Fruit fly (Drosophila melanogaster) whole organism, embryonic: ENCODE measurements around the gene fred.
A peak's percentile ranks its signal among the peaks of the same experiment; 100 is the strongest.

ENCODE experiments used
- Bgb ChIP-seq: fragments of 200-800 bp; sonication (Bioruptor generic); IDR thresholded peaks from 2 replicates; pipeline ENCODE4 v1.3.6; 2022; ENCODE audit warnings: missing biosample characterization, missing genetic modification characterization; ENCODE audit not compliant: partially characterized antibody
- CG10147 ChIP-seq: fragments of 200-800 bp; sonication (Bioruptor generic); optimal IDR thresholded peaks from 2 replicates; lab custom pipeline; 2019; ENCODE audit warnings: missing biosample characterization, mild to moderate bottlenecking, missing genetic modification characterization, moderate library complexity
- CG10274 ChIP-seq: fragments of 200-800 bp; sonication (Bioruptor generic); optimal IDR thresholded peaks from 3 replicates; lab custom pipeline; 2017; ENCODE audit warnings: missing biosample characterization, mild to moderate bottlenecking, missing genetic modification characterization
- CG12236 ChIP-seq: fragments of 200-800 bp; sonication (Bioruptor generic); optimal IDR thresholded peaks from 2 replicates; lab custom pipeline; 2016; ENCODE audit warnings: missing biosample characterization, missing genetic modification characterization
- CG14014 ChIP-seq: fragments of 200-800 bp; sonication (Bioruptor generic); IDR thresholded peaks from 2 replicates; pipeline ENCODE4 v1.3.6; 2022; ENCODE audit warnings: missing biosample characterization, missing genetic modification characterization
- CG14710 ChIP-seq: fragments of 200-800 bp; sonication (Bioruptor generic); optimal IDR thresholded peaks from 3 replicates; lab custom pipeline; 2019; ENCODE audit warnings: missing biosample characterization, mild to moderate bottlenecking, missing genetic modification characterization, moderate library complexity
- CG16813 ChIP-seq: fragments of 200-800 bp; sonication (Bioruptor generic); IDR thresholded peaks from 3 replicates; pipeline ENCODE4 v1.3.6; 2022; ENCODE audit warnings: missing biosample characterization, missing genetic modification characterization; ENCODE audit not compliant: partially characterized antibody
- CG17186 ChIP-seq: fragments of 200-800 bp; sonication (Bioruptor generic); optimal IDR thresholded peaks from 3 replicates; lab custom pipeline; 2017; ENCODE audit warnings: missing biosample characterization, missing genetic modification reagents, missing genetic modification characterization
- CG17361 ChIP-seq: fragments of 200-800 bp; sonication (Bioruptor generic); IDR thresholded peaks from 3 replicates; pipeline ENCODE4 v1.3.6; 2022; ENCODE audit warnings: missing biosample characterization, missing genetic modification characterization
- CG2875 ChIP-seq: fragments of 200-800 bp; sonication (Bioruptor generic); optimal IDR thresholded peaks from 2 replicates; lab custom pipeline; 2017; ENCODE audit warnings: missing biosample characterization, mild to moderate bottlenecking, missing genetic modification characterization, missing genetic modification reagents
- CG30403 ChIP-seq: fragments of 200-800 bp; sonication (Bioruptor generic); optimal IDR thresholded peaks from 3 replicates; lab custom pipeline; 2016; ENCODE audit warnings: missing biosample characterization, missing genetic modification characterization
- CG31365 ChIP-seq: fragments of 200-800 bp; sonication (Bioruptor generic); optimal IDR thresholded peaks from 2 replicates; lab custom pipeline; 2018; ENCODE audit warnings: missing biosample characterization, mild to moderate bottlenecking, missing genetic modification characterization
- CG32767 ChIP-seq: fragments of 200-800 bp; sonication (Bioruptor generic); IDR thresholded peaks from 2 replicates; pipeline ENCODE4 v1.3.6; 2022; ENCODE audit warnings: missing biosample characterization, missing genetic modification characterization
- CG34422 ChIP-seq: fragments of 200-800 bp; sonication (Bioruptor generic); IDR thresholded peaks from 3 replicates; pipeline ENCODE4 v1.3.6; 2022; ENCODE audit warnings: missing biosample characterization, missing genetic modification characterization
- CG3838 ChIP-seq: fragments of 200-800 bp; sonication (Bioruptor generic); optimal IDR thresholded peaks from 3 replicates; lab custom pipeline; 2016; ENCODE audit warnings: missing biosample characterization, missing genetic modification characterization
- CG3995 ChIP-seq: fragments of 200-800 bp; sonication (Bioruptor generic); optimal IDR thresholded peaks from 3 replicates; lab custom pipeline; 2016; ENCODE audit warnings: missing biosample characterization, missing genetic modification characterization
- CG4617 ChIP-seq: fragments of 200-800 bp; sonication (Bioruptor generic); optimal IDR thresholded peaks from 3 replicates; lab custom pipeline; 2016; ENCODE audit warnings: missing biosample characterization, missing genetic modification characterization, borderline replicate concordance
- CG8290 ChIP-seq, 3 experiments: fragments of 200-800 bp; sonication (Bioruptor generic); optimal IDR thresholded peaks; 2 replicates each; lab custom pipeline; 2016 to 2019; ENCODE audit warnings: missing biosample characterization in 3 of 3, missing genetic modification characterization in 3 of 3, mild to moderate bottlenecking in 2 of 3, moderate library complexity in 1 of 3
- CoRest ChIP-seq: fragments of 200-800 bp; sonication (Bioruptor generic); optimal IDR thresholded peaks from 3 replicates; lab custom pipeline; 2018; ENCODE audit warnings: missing biosample characterization, mild to moderate bottlenecking, missing genetic modification characterization, moderate library complexity
- D19A ChIP-seq: fragments of 200-800 bp; optimal IDR thresholded peaks from 3 replicates; lab custom pipeline; 2019; ENCODE audit warnings: missing biosample characterization, mild to moderate bottlenecking, missing genetic modification characterization, moderate library complexity
- Deaf1 ChIP-seq: fragments of 200-800 bp; optimal IDR thresholded peaks from 3 replicates; lab custom pipeline; 2019; ENCODE audit warnings: missing biosample characterization, mild to moderate bottlenecking, missing genetic modification characterization, moderate library complexity
- Dip3 ChIP-seq: fragments of 200-800 bp; sonication (Bioruptor generic); optimal IDR thresholded peaks from 3 replicates; lab custom pipeline; 2016; ENCODE audit warnings: missing biosample characterization, missing genetic modification characterization
- Drgx ChIP-seq: fragments of 200-800 bp; sonication (Bioruptor generic); IDR thresholded peaks from 2 replicates; pipeline ENCODE4 v1.3.6; 2022; ENCODE audit warnings: missing biosample characterization, missing genetic modification characterization
- Ets97D ChIP-seq: fragments of 200-800 bp; sonication (Bioruptor generic); optimal IDR thresholded peaks from 3 replicates; lab custom pipeline; 2016; ENCODE audit warnings: missing biosample characterization, missing genetic modification characterization
- GATAe ChIP-seq: fragments of 200-800 bp; sonication (Bioruptor generic); conservative IDR thresholded peaks from 2 replicates; pipeline ENCODE4 v1.3.6; 2022; ENCODE audit warnings: missing biosample characterization, missing genetic modification characterization
- Hr39 ChIP-seq: fragments of >200 bp; optimal IDR thresholded peaks from 2 replicates; lab custom pipeline; 2017
- NC2α ChIP-seq: fragments of 200-800 bp; sonication (Bioruptor generic); optimal IDR thresholded peaks from 2 replicates; lab custom pipeline; 2016; ENCODE audit warnings: missing biosample characterization, missing genetic modification characterization
- NC2β ChIP-seq: fragments of 200-800 bp; sonication (Bioruptor generic); optimal IDR thresholded peaks from 2 replicates; lab custom pipeline; 2016; ENCODE audit warnings: missing biosample characterization, missing genetic modification characterization
- PHDP ChIP-seq: fragments of 200-800 bp; sonication (Bioruptor generic); optimal IDR thresholded peaks from 3 replicates; lab custom pipeline; 2018; ENCODE audit warnings: missing biosample characterization, mild to moderate bottlenecking, missing genetic modification characterization, moderate library complexity
- Stat92E ChIP-seq, 3 experiments: fragments of >200 bp in 2 of 3; fragments of 200-800 bp in 1 of 3; sonication (Bioruptor generic) in 1 of 3; optimal IDR thresholded peaks; 2 replicates each; lab custom pipeline; 2017 to 2019; ENCODE audit warnings: missing biosample characterization in 3 of 3, missing genetic modification characterization in 3 of 3, mild to moderate bottlenecking in 1 of 3, moderate library complexity in 1 of 3
- TFAM ChIP-seq: fragments of 200-800 bp; sonication (Bioruptor generic); optimal IDR thresholded peaks from 2 replicates; lab custom pipeline; 2017; ENCODE audit warnings: missing biosample characterization, missing genetic modification characterization, inconsistent platforms
- ato ChIP-seq: fragments of 200-800 bp; sonication (Bioruptor generic); IDR thresholded peaks from 2 replicates; pipeline ENCODE4 v1.3.6; 2022; ENCODE audit warnings: missing biosample characterization, missing genetic modification characterization; ENCODE audit not compliant: partially characterized antibody
- bcd ChIP-seq: fragments of 200-800 bp; sonication (Bioruptor generic); optimal IDR thresholded peaks from 2 replicates; lab custom pipeline; 2017; ENCODE audit warnings: missing biosample characterization, mild to moderate bottlenecking, missing genetic modification characterization
- br ChIP-seq: fragments of >200 bp; optimal IDR thresholded peaks from 2 replicates; lab custom pipeline; 2017
- chif ChIP-seq, 2 experiments: fragments of 200-800 bp; sonication (Bioruptor generic); optimal IDR thresholded peaks; 3 replicates each; lab custom pipeline; 2016; ENCODE audit warnings: missing biosample characterization in 2 of 2, missing genetic modification characterization in 2 of 2
- chm ChIP-seq: fragments of 200-800 bp; sonication (Bioruptor generic); IDR thresholded peaks from 2 replicates; pipeline ENCODE4 v1.3.6; 2022; ENCODE audit warnings: missing biosample characterization, missing genetic modification characterization
- ewg ChIP-seq: fragments of 200-800 bp; sonication (Bioruptor generic); optimal IDR thresholded peaks from 3 replicates; lab custom pipeline; 2017; ENCODE audit warnings: mild to moderate bottlenecking, missing biosample characterization, missing genetic modification reagents, missing genetic modification characterization
- fd102C ChIP-seq: fragments of 200-800 bp; sonication (Bioruptor generic); optimal IDR thresholded peaks from 2 replicates; lab custom pipeline; 2018; ENCODE audit warnings: missing biosample characterization, mild to moderate bottlenecking, missing genetic modification characterization, moderate library complexity
- fd96Cb ChIP-seq: fragments of 200-800 bp; sonication (Bioruptor generic); optimal IDR thresholded peaks from 2 replicates; lab custom pipeline; 2018; ENCODE audit warnings: missing biosample characterization, mild to moderate bottlenecking, missing genetic modification characterization, moderate library complexity
- fu2 ChIP-seq: fragments of 200-800 bp; sonication (Bioruptor generic); optimal IDR thresholded peaks from 2 replicates; lab custom pipeline; 2016; ENCODE audit warnings: missing biosample characterization, missing genetic modification characterization
- kni ChIP-seq: fragments of 200-800 bp; sonication (Bioruptor generic); optimal IDR thresholded peaks from 3 replicates; lab custom pipeline; 2017; ENCODE audit warnings: mild to moderate bottlenecking, missing biosample characterization, missing genetic modification reagents, missing genetic modification characterization
- maf-S ChIP-seq: fragments of 200-800 bp; sonication (Bioruptor generic); optimal IDR thresholded peaks from 2 replicates; lab custom pipeline; 2016; ENCODE audit warnings: missing biosample characterization, missing genetic modification characterization
- nerfin-2 ChIP-seq: fragments of 200-800 bp; sonication (Bioruptor generic); IDR thresholded peaks from 2 replicates; pipeline ENCODE4 v1.3.6; 2022; ENCODE audit warnings: missing biosample characterization, missing genetic modification characterization; ENCODE audit not compliant: partially characterized antibody
- odd ChIP-seq: fragments of 200-800 bp; sonication (Bioruptor generic); optimal IDR thresholded peaks from 2 replicates; lab custom pipeline; 2017; ENCODE audit warnings: missing biosample characterization, mild to moderate bottlenecking, missing genetic modification characterization
- otp ChIP-seq: fragments of 200-800 bp; sonication (Bioruptor generic); IDR thresholded peaks from 3 replicates; pipeline ENCODE4, ENCODE4 v1.3.6; 2022; ENCODE audit warnings: missing biosample characterization, missing genetic modification characterization
- pum ChIP-seq: fragments of 200-800 bp; sonication (Bioruptor generic); optimal IDR thresholded peaks from 2 replicates; lab custom pipeline; 2016; ENCODE audit warnings: missing biosample characterization, missing genetic modification characterization
- sug ChIP-seq: fragments of 200-800 bp; optimal IDR thresholded peaks from 2 replicates; lab custom pipeline; 2019; ENCODE audit warnings: missing biosample characterization, mild to moderate bottlenecking, missing genetic modification characterization, moderate library complexity
- zf30C ChIP-seq: fragments of 200-800 bp; sonication (Bioruptor generic); optimal IDR thresholded peaks from 3 replicates; lab custom pipeline; 2018; ENCODE audit warnings: missing biosample characterization, mild to moderate bottlenecking, missing genetic modification characterization

The fred gene

DNA sequence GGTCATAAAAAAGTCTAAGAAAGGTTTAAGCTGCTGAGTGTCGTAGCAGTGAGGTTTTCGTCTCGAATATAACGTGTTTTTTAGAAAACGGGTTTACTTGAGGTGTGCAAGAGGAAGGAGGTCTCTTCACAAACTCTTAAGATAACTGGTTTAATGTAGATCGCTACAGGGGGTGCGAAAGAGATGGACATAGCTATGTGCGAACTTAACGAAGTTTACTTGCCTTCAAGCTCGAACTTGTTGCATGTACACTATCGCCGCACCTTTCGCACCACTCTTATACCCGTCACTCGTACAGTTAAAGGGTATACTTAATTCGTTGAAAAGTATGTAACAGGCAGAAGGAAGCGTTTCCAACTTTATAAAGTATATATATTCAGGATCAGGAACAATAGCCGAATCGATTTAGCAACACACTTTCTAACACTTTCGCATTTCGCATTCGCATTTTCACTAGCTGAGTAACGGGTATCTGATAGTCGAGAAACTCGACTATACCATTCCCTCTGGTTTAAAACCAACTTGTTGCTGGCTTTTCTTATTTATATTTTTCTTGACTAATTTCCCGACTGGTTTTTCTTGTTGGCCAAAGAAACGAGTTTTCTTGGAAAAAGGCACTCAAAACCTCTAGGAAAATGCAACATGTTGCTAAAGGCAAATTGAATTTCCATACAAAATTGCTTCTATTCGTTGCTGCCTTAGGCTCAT lies 38.9 kb upstream of the fred start (continued):
- TF ChIP-seq zf30C (GFP tag; lab: Kevin White, UChicago) (no peak), TFAM (GFP tag; lab: Kevin White, UChicago) (peak; percentile 54), CG31365 (peak; percentile 16), CG17186 (no peak), CG4617 (GFP tag; lab: Kevin White, UChicago) (peak; percentile 43), Drgx (peak; percentile 98), fu2 (peak; percentile 40), Dip3 (GFP tag; lab: Kevin White, UChicago) (peak; percentile 61), PHDP (peak; percentile 80), CG30403 (GFP tag; lab: Kevin White, UChicago) (peak; percentile 85), CG14014 (GFP tag; lab: Robert Waterston, UW) (peak; percentile 70), Deaf1 (tag; lab: Kevin White, UChicago) (peak; percentile 50), ato (GFP tag; lab: Robert Waterston, UW) (peak; percentile 91), GATAe (GFP tag; lab: Robert Waterston, UW) (0 out of 2 replicates have a peak, but pooled peaks have one; percentile 17), ewg (GFP tag; lab: Kevin White, UChicago) (peak; percentile 80), odd (GFP tag; lab: Kevin White, UChicago) (peak; percentile 45), CG14710 (peak; percentile 85), D19A (peak; percentile 94), CG2875 (GFP tag; lab: Kevin White, UChicago) (peak; percentile 74), otp (GFP tag; lab: Robert Waterston, UW) (peak; percentile 82), CG32767 (GFP tag; lab: Robert Waterston, UW) (peak; percentile 80; the same call in 1 of the 2 replicates), CG12236 (GFP tag; lab: Kevin White, UChicago) (peak; percentile 69), Ets97D (GFP tag; lab: Kevin White, UChicago) (peak; percentile 42), maf-S (GFP tag; lab: Kevin White, UChicago) (peak; percentile 5), kni (peak; percentile 53), chm (GFP tag; lab: Robert Waterston, UW) (peak; percentile 89), Hr39 (lab: Kevin White, UChicago) (no peak), NC2β (GFP tag; lab: Kevin White, UChicago) (peak; percentile 86), chif (GFP tag; optimal IDR thresholded peaks at IDR 0.05; lab: Kevin White, UChicago) (peak; percentile 65 to 91), pum (GFP tag; lab: Kevin White, UChicago) (peak; percentile 85), fd102C (GFP tag; lab: Kevin White, UChicago) (peak; percentile 29), CG34422 (GFP tag; lab: Robert Waterston, UW) (peak; percentile 84), br (lab: Kevin White, UChicago) (no peak), CoRest (tag; lab: Kevin White, UChicago) (peak; percentile 91), Stat92E (GFP tag; optimal IDR thresholded peaks at IDR 0.05; lab: Kevin White, UChicago) (peak in 1 of 3 experiments; percentile 75), CG10147 (GFP tag; lab: Kevin White, UChicago) (peak; percentile 62), CG17361 (peak; percentile 91), CG3838 (GFP tag; lab: Kevin White, UChicago) (peak; percentile 42), CG8290 (GFP tag; optimal IDR thresholded peaks at IDR 0.05; lab: Kevin White, UChicago) (peak; percentile 81), CG8290 (tag; optimal IDR thresholded peaks at IDR 0.05; lab: Kevin White, UChicago) (peak; percentile 76 to 84), bcd (GFP tag; lab: Kevin White, UChicago) (peak; percentile 74), fd96Cb (peak; percentile 86), nerfin-2 (GFP tag; lab: Robert Waterston, UW) (peak; percentile 96), Bgb (GFP tag; lab: Robert Waterston, UW) (peak; percentile 73), CG3995 (GFP tag; lab: Kevin White, UChicago) (no peak), CG16813 (GFP tag; lab: Robert Waterston, UW) (peak; percentile 93), NC2α (GFP tag; lab: Kevin White, UChicago) (peak; percentile 67), sug (peak; percentile 36), CG10274 (GFP tag; lab: Kevin White, UChicago) (peak; percentile 18)
